Worm (Caenorhabditis elegans): ENCODE results near the gene ZK218.4.
A peak's percentile ranks its signal among the peaks of the same experiment; 100 is the strongest.

The ZK218.4 gene

ce11 chrV:17068839-17069238, 29.8 kb upstream of the ZK218.4 start, which contains the start of gene T05E12.8:
Gene T05E12.8, plus strand, starts transcription at chrV:17069139.
- no peak for TF ChIP-seq nhr-120 (GFP tag; IDR thresholded peaks at IDR 0.05)
- TF ChIP-seq zim-3 (tag; optimal IDR thresholded peaks at IDR 0.05): no peak
- no peak for TF ChIP-seq ztf-28 (GFP tag; IDR thresholded peaks at IDR 0.05)
- no peak for TF ChIP-seq dpl-1 (GFP tag; optimal IDR thresholded peaks at IDR 0.05)
- TF ChIP-seq egl-44 (GFP tag; IDR thresholded peaks at IDR 0.05): no peak
- TF ChIP-seq nhr-27 (tag; optimal IDR thresholded peaks at IDR 0.05): no peak
- no peak for TF ChIP-seq akir-1 (GFP tag; optimal IDR thresholded peaks at IDR 0.05)
- no peak for TF ChIP-seq aptf-2 (GFP tag; conservative IDR thresholded peaks at IDR 0.05)
- TF ChIP-seq snpc-1.1 (tag; optimal IDR thresholded peaks at IDR 0.05; ENCODE audit: insufficient read depth): no peak
- no peak for TF ChIP-seq egl-18 (GFP tag; IDR thresholded peaks at IDR 0.05)
- no peak for TF ChIP-seq madf-6 (GFP tag; IDR thresholded peaks at IDR 0.05)
- TF ChIP-seq F52B5.7 (tag; optimal IDR thresholded peaks at IDR 0.05): no peak
- TF ChIP-seq lin-26 (GFP tag; IDR thresholded peaks at IDR 0.05): no peak
- TF ChIP-seq lsl-1 (GFP tag; optimal IDR thresholded peaks at IDR 0.05): no peak

- TF ChIP-seq B0336.3 (GFP tag; IDR thresholded peaks at IDR 0.05) (no peak), egrh-3 (GFP tag; IDR thresholded peaks at IDR 0.05) (no peak), C06A6.2 (GFP tag; conservative IDR thresholded peaks at IDR 0.05) (no peak), T26A5.8 (tag; optimal IDR thresholded peaks at IDR 0.05) (no peak), hrde-1 (tag; optimal IDR thresholded peaks at IDR 0.05; ENCODE audit: borderline replicate concordance) (no peak)
These were observed 27.1 kb upstream of the ZK218.4 start, which contains the start of gene srbc-14 for ce11 chrV:17071578-17071977. Gene srbc-14, minus strand, starts transcription at chrV:17071678.

ce11 chrV:17075900-17076299, 22.8 kb upstream of the ZK218.4 start, which contains the start of gene str-125:
Gene str-125, minus strand, starts transcription at chrV:17076000.
- TF ChIP-seq hlh-26 (GFP tag; conservative IDR thresholded peaks at IDR 0.05) (no peak), sea-2 (GFP tag; IDR thresholded peaks at IDR 0.05) (no peak), K11D2.4 (GFP tag; IDR thresholded peaks at IDR 0.05) (no peak), egrh-3 (GFP tag; IDR thresholded peaks at IDR 0.05) (no peak), let-526 (GFP tag; IDR thresholded peaks at IDR 0.05) (no peak), lsy-27 (tag; optimal IDR thresholded peaks at IDR 0.05; ENCODE audit: borderline replicate concordance, insufficient read depth) (no peak), nhr-27 (tag; optimal IDR thresholded peaks at IDR 0.05) (no peak), attf-6 (GFP tag; IDR thresholded peaks at IDR 0.05) (no peak), egl-44 (GFP tag; IDR thresholded peaks at IDR 0.05) (no peak), let-607 (tag; optimal IDR thresholded peaks at IDR 0.05) (no peak), F57C9.4 (tag; optimal IDR thresholded peaks at IDR 0.05) (no peak), sptf-2 (GFP tag; optimal IDR thresholded peaks at IDR 0.05) (no peak), F23B12.7 (tag; optimal IDR thresholded peaks at IDR 0.05; ENCODE audit: insufficient read depth) (no peak), xnd-1 (tag; optimal IDR thresholded peaks at IDR 0.05) (no peak), fkh-3 (tag; optimal IDR thresholded peaks at IDR 0.05) (no peak), Y56A3A.18 (GFP tag; IDR thresholded peaks at IDR 0.05) (no peak)

- TF ChIP-seq snpc-4 (GFP tag; optimal IDR thresholded peaks at IDR 0.05): no peak
- TF ChIP-seq snpc-4 (tag; optimal IDR thresholded peaks at IDR 0.05): peak in 1 of 4 experiments; percentile 50
- no peak for TF ChIP-seq egl-44 (GFP tag; IDR thresholded peaks at IDR 0.05)
- no peak for TF ChIP-seq C17E4.6 (GFP tag; IDR thresholded peaks at IDR 0.05)
- TF ChIP-seq nhr-80 (tag; optimal IDR thresholded peaks at IDR 0.05): peak; percentile 42
These were observed 20.8 kb upstream of the ZK218.4 start, which contains the start of gene T05E12.3 for ce11 chrV:17077889-17078288. Gene T05E12.3, minus strand, starts transcription at chrV:17077989.
